Worm (Caenorhabditis elegans) whole organism, young adult: ENCODE results near the gene W04E12.4.

Experiments used
- B0035.1 ChIP-seq: sonication (generic microtip); optimal IDR thresholded peaks from 2 replicates; lab custom pipeline; 2016; ENCODE audit warnings: missing genetic modification characterization, mild to moderate bottlenecking, missing compliant biosample characterization, missing genotype, missing genetic modification reagents
- C06A6.2 ChIP-seq: fragments of 200-800 bp; sonication (Bioruptor generic); conservative IDR thresholded peaks from 2 replicates; pipeline ENCODE4 v1.3.6; 2022; ENCODE audit warnings: missing genetic modification characterization, missing compliant biosample characterization
- D2030.7 ChIP-seq: fragments of 200-800 bp; sonication (Bioruptor generic); IDR thresholded peaks from 2 replicates; pipeline ENCODE4 v1.3.6; 2022; ENCODE audit warnings: missing genetic modification reagents, missing genetic modification characterization, missing compliant biosample characterization
- F37B4.10 ChIP-seq: fragments of 200-800 bp; sonication (Bioruptor generic); IDR thresholded peaks from 2 replicates; pipeline ENCODE4 v1.3.6; 2022; ENCODE audit warnings: missing genetic modification characterization, missing compliant biosample characterization
- T26A5.8 ChIP-seq: sonication (generic microtip); optimal IDR thresholded peaks from 2 replicates; lab custom pipeline; 2016; ENCODE audit warnings: missing genetic modification characterization, missing compliant biosample characterization
- Y53F4B.3 ChIP-seq: fragments of 200-800 bp; sonication (Bioruptor generic); IDR thresholded peaks from 2 replicates; pipeline ENCODE4 v1.3.6; 2022; ENCODE audit warnings: missing genetic modification reagents, missing genetic modification characterization, missing compliant biosample characterization
- Y79H2A.3 ChIP-seq: fragments of 200-800 bp; sonication (Bioruptor generic); conservative IDR thresholded peaks from 2 replicates; pipeline ENCODE4 v1.3.6; 2022; ENCODE audit warnings: missing genetic modification reagents, missing genetic modification characterization, missing compliant biosample characterization
- Y95B8A.8 ChIP-seq: fragments of 200-800 bp; sonication (Bioruptor generic); IDR thresholded peaks from 2 replicates; pipeline ENCODE4 v1.3.6; 2022; ENCODE audit warnings: missing genetic modification reagents, missing genetic modification characterization, missing compliant biosample characterization
- ZK185.1 ChIP-seq: sonication (generic microtip); optimal IDR thresholded peaks from 2 replicates; lab custom pipeline; 2016; ENCODE audit warnings: mild to moderate bottlenecking, missing genetic modification characterization, missing compliant biosample characterization; ENCODE audit not compliant: poor library complexity, severe bottlenecking
- akir-1 ChIP-seq: fragments of 200-800 bp; sonication (Bioruptor generic); optimal IDR thresholded peaks from 2 replicates; lab custom pipeline; 2018; ENCODE audit warnings: mild to moderate bottlenecking, missing genetic modification characterization, moderate library complexity, missing compliant biosample characterization
- ama-1 ChIP-seq, 3 experiments: fragments of 150-350 bp in 1 of 3; sonication (generic microtip) in 2 of 3; optimal IDR thresholded peaks; 2 replicates each; lab custom pipeline; 2014 to 2018; ENCODE audit warnings: missing biosample characterization in 2 of 3, missing genetic modification characterization in 2 of 3, missing genetic modification reagents in 2 of 3
- atf-7 ChIP-seq: sonication (generic microtip); optimal IDR thresholded peaks from 2 replicates; lab custom pipeline; 2017; ENCODE audit warnings: mild to moderate bottlenecking, missing genetic modification characterization, missing compliant biosample characterization
- ccch-3 ChIP-seq: fragments of 200-800 bp; sonication (Bioruptor generic); optimal IDR thresholded peaks from 2 replicates; lab custom pipeline; 2018; ENCODE audit warnings: mild to moderate bottlenecking, missing genetic modification characterization, missing compliant biosample characterization
- cebp-1 ChIP-seq, 2 experiments: fragments of 200-800 bp in 1 of 2; sonication (Bioruptor generic) in 1 of 2; sonication (generic microtip) in 1 of 2; IDR thresholded peaks in 1 of 2; optimal IDR thresholded peaks in 1 of 2; 2 replicates each; pipeline versions ENCODE4 v1.3.6 to Lab custom; 2017 to 2022; ENCODE audit warnings: missing compliant biosample characterization in 2 of 2, missing genetic modification characterization in 2 of 2, mild to moderate bottlenecking in 1 of 2, missing genetic modification reagents in 1 of 2, moderate library complexity in 1 of 2
- ceh-27 ChIP-seq: fragments of 200-800 bp; sonication (Bioruptor generic); optimal IDR thresholded peaks from 2 replicates; lab custom pipeline; 2018; ENCODE audit warnings: mild to moderate bottlenecking, missing genetic modification characterization, moderate library complexity, missing compliant biosample characterization
- ceh-40 ChIP-seq: fragments of 200-800 bp; sonication (Bioruptor generic); IDR thresholded peaks from 2 replicates; pipeline ENCODE4 v1.3.6; 2022; ENCODE audit warnings: missing genetic modification characterization, missing compliant biosample characterization
- die-1 ChIP-seq: sonication (generic microtip); optimal IDR thresholded peaks from 2 replicates; lab custom pipeline; 2016; ENCODE audit warnings: missing genotype, mild to moderate bottlenecking, missing genetic modification characterization, missing compliant biosample characterization
- dox-1 ChIP-seq: fragments of 200-800 bp; sonication (Bioruptor generic); IDR thresholded peaks from 2 replicates; pipeline ENCODE4 v1.3.6; 2022; ENCODE audit warnings: missing genetic modification reagents, missing genetic modification characterization, missing compliant biosample characterization
- egl-18 ChIP-seq: fragments of 200-800 bp; sonication (Bioruptor generic); IDR thresholded peaks from 2 replicates; pipeline ENCODE4 v1.3.6; 2022; ENCODE audit warnings: missing genetic modification reagents, missing genetic modification characterization, missing compliant biosample characterization
- egl-44 ChIP-seq: fragments of 200-800 bp; sonication (Bioruptor generic); IDR thresholded peaks from 2 replicates; pipeline ENCODE4 v1.3.6; 2022; ENCODE audit warnings: missing genetic modification reagents, missing genetic modification characterization, missing compliant biosample characterization
- egrh-3 ChIP-seq: fragments of 200-800 bp; sonication (Bioruptor generic); IDR thresholded peaks from 2 replicates; pipeline ENCODE4 v1.3.6; 2022; ENCODE audit warnings: missing genetic modification reagents, missing genetic modification characterization, missing compliant biosample characterization
- ets-4 ChIP-seq: fragments of 200-800 bp; sonication (Bioruptor generic); optimal IDR thresholded peaks from 2 replicates; lab custom pipeline; 2018; ENCODE audit warnings: mild to moderate bottlenecking, missing genetic modification characterization, missing compliant biosample characterization
- hmg-20 ChIP-seq: fragments of 200-800 bp; sonication (Bioruptor generic); IDR thresholded peaks from 2 replicates; pipeline ENCODE4 v1.3.6; 2022; ENCODE audit warnings: missing genetic modification reagents, missing genetic modification characterization, missing compliant biosample characterization
- hrde-1 ChIP-seq: sonication (generic microtip); optimal IDR thresholded peaks from 2 replicates; lab custom pipeline; 2016; ENCODE audit warnings: missing genetic modification characterization, mild to moderate bottlenecking, missing compliant biosample characterization, moderate library complexity, missing genotype, missing genetic modification reagents, borderline replicate concordance
- hsf-1 ChIP-seq: fragments of 200-800 bp; sonication (Bioruptor generic); IDR thresholded peaks from 2 replicates; pipeline ENCODE4 v1.3.6; 2022; ENCODE audit warnings: missing genetic modification reagents, missing genetic modification characterization, missing compliant biosample characterization
- lin-35 ChIP-seq, 3 experiments: fragments of 150-350 bp in 2 of 3; sonication (generic microtip) in 1 of 3; optimal IDR thresholded peaks; 2 replicates each; lab custom pipeline; 2014 to 2018; ENCODE audit warnings: missing biosample characterization in 3 of 3, missing genetic modification characterization in 3 of 3, missing genetic modification reagents in 3 of 3
- lsl-1 ChIP-seq: fragments of 200-800 bp; sonication (Bioruptor generic); optimal IDR thresholded peaks from 2 replicates; lab custom pipeline; 2018; ENCODE audit warnings: mild to moderate bottlenecking, missing genetic modification characterization, moderate library complexity, missing compliant biosample characterization
- madf-10 ChIP-seq: sonication (generic microtip); optimal IDR thresholded peaks from 2 replicates; lab custom pipeline; 2016; ENCODE audit warnings: mild to moderate bottlenecking, missing genetic modification characterization, missing compliant biosample characterization
- madf-6 ChIP-seq: fragments of 200-800 bp; sonication (Bioruptor generic); IDR thresholded peaks from 2 replicates; pipeline ENCODE4 v1.3.6; 2022; ENCODE audit warnings: missing genetic modification reagents, missing genetic modification characterization, missing compliant biosample characterization
- madf-8 ChIP-seq: fragments of 200-800 bp; sonication (Bioruptor generic); conservative IDR thresholded peaks from 2 replicates; pipeline ENCODE4 v1.3.6; 2022; ENCODE audit warnings: missing genetic modification reagents, missing genetic modification characterization, missing compliant biosample characterization
- nfya-1 ChIP-seq: sonication (generic microtip); optimal IDR thresholded peaks from 2 replicates; lab custom pipeline; 2017; ENCODE audit warnings: antibody characterized with exemption, missing compliant biosample characterization, missing genetic modification characterization, borderline replicate concordance; ENCODE audit not compliant: insufficient read depth
- nfyb-1 ChIP-seq: fragments of 200-800 bp; sonication (Bioruptor generic); IDR thresholded peaks from 2 replicates; pipeline ENCODE4 v1.3.6; 2022; ENCODE audit warnings: missing genetic modification reagents, missing genetic modification characterization, missing compliant biosample characterization
- nhr-120 ChIP-seq: fragments of 200-800 bp; sonication (Bioruptor generic); IDR thresholded peaks from 2 replicates; pipeline ENCODE4 v1.3.6; 2022; ENCODE audit warnings: missing genetic modification characterization, missing compliant biosample characterization
- nhr-90 ChIP-seq: sonication (generic microtip); optimal IDR thresholded peaks from 2 replicates; lab custom pipeline; 2016; ENCODE audit warnings: missing genotype, mild to moderate bottlenecking, missing genetic modification characterization, missing compliant biosample characterization
- rec-8 ChIP-seq, 2 experiments: sonication (generic microtip); optimal IDR thresholded peaks; 2 replicates each; lab custom pipeline; 2016; ENCODE audit warnings: mild to moderate bottlenecking in 2 of 2, missing genetic modification characterization in 2 of 2, missing genetic modification reagents in 2 of 2, missing genotype in 2 of 2, missing biosample characterization in 1 of 2, missing compliant biosample characterization in 1 of 2, moderate library complexity in 1 of 2
- rpc-1 ChIP-seq, 2 experiments: fragments of 150-350 bp in 1 of 2; sonication (generic microtip) in 1 of 2; optimal IDR thresholded peaks; 2 replicates each; lab custom pipeline; 2014 to 2018; ENCODE audit warnings: missing biosample characterization in 1 of 2, missing genetic modification characterization in 1 of 2, missing genetic modification reagents in 1 of 2, missing genotype in 1 of 2
- sdz-38 ChIP-seq: sonication (generic microtip); optimal IDR thresholded peaks from 2 replicates; lab custom pipeline; 2016; ENCODE audit warnings: missing genotype, missing genetic modification characterization, missing compliant biosample characterization
- snpc-1.1 ChIP-seq: sonication (generic microtip); optimal IDR thresholded peaks from 2 replicates; lab custom pipeline; 2017; ENCODE audit warnings: missing genetic modification characterization, mild to moderate bottlenecking, missing compliant biosample characterization, antibody characterized with exemption, moderate library complexity, missing genotype, missing genetic modification reagents; ENCODE audit not compliant: insufficient read depth
- snpc-1.3 ChIP-seq: sonication (generic microtip); optimal IDR thresholded peaks from 2 replicates; lab custom pipeline; 2017; ENCODE audit warnings: missing genetic modification characterization, mild to moderate bottlenecking, missing compliant biosample characterization, antibody characterized with exemption, moderate library complexity, missing genotype, missing genetic modification reagents; ENCODE audit not compliant: insufficient read depth
- tbp1 ChIP-seq: fragments of 200-800 bp; sonication (Bioruptor generic); optimal IDR thresholded peaks from 2 replicates; lab custom pipeline; 2018; ENCODE audit warnings: mild to moderate bottlenecking, missing genetic modification characterization, missing compliant biosample characterization
- tlf-1 ChIP-seq: fragments of 200-800 bp; sonication (Bioruptor generic); optimal IDR thresholded peaks from 2 replicates; lab custom pipeline; 2018; ENCODE audit warnings: mild to moderate bottlenecking, missing genetic modification characterization, missing compliant biosample characterization
- unc-130 ChIP-seq: sonication (generic microtip); optimal IDR thresholded peaks from 2 replicates; lab custom pipeline; 2016; ENCODE audit warnings: missing genetic modification reagents, missing genetic modification characterization, missing compliant biosample characterization
- xnd-1 ChIP-seq: sonication (generic microtip); optimal IDR thresholded peaks from 2 replicates; lab custom pipeline; 2016; ENCODE audit warnings: missing genotype, missing genetic modification reagents, missing genetic modification characterization, missing compliant biosample characterization
- ztf-22 ChIP-seq: fragments of 200-800 bp; sonication (Bioruptor generic); optimal IDR thresholded peaks from 2 replicates; lab custom pipeline; 2018; ENCODE audit warnings: mild to moderate bottlenecking, missing genetic modification characterization, moderate library complexity, missing compliant biosample characterization
- ztf-25 ChIP-seq: fragments of 200-800 bp; sonication (Bioruptor generic); IDR thresholded peaks from 2 replicates; pipeline ENCODE4 v1.3.6; 2022; ENCODE audit warnings: missing genetic modification reagents, missing genetic modification characterization, missing compliant biosample characterization
- ztf-28 ChIP-seq: fragments of 200-800 bp; sonication (Bioruptor generic); IDR thresholded peaks from 2 replicates; pipeline ENCODE4 v1.3.6; 2022; ENCODE audit warnings: missing genetic modification reagents, missing genetic modification characterization, missing compliant biosample characterization

Gene W04E12.4

DNA sequence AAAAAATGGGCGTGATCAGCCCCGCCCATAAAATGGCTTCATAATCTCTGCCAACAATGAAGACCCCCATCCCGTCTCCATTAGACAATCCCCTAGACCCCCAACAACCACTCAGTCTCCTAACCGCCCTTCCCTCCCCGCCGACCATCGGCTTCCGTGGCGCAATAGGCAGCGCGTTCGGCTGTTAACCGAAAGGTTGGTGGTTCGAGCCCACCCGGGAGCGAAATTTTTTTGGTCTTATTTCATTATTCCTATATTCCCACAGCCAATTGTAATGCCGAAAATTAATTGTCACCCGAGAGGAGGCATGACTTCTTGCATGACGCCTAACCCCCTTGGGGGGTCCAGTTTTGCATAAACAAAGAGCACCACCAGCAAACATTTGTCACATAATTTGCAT lies 20.5 kb upstream of the W04E12.4 start (continued):
- TF ChIP-seq madf-8 (GFP tag; lab: Robert Waterston, UW) (no peak), B0035.1 (tag; lab: Kevin White, UChicago) (no peak), lsl-1 (GFP tag; lab: Kevin White, UChicago) (peak; percentile 3), hrde-1 (tag; lab: Kevin White, UChicago) (no peak), nhr-90 (tag; lab: Kevin White, UChicago) (peak; percentile 4), tlf-1 (GFP tag; lab: Kevin White, UChicago) (no peak), nfya-1 (tag; lab: Kevin White, UChicago) (no peak), ets-4 (GFP tag; lab: Kevin White, UChicago) (no peak), Y79H2A.3 (GFP tag; lab: Robert Waterston, UW) (no peak), hsf-1 (GFP tag; lab: Robert Waterston, UW) (no peak), ztf-28 (GFP tag; lab: Robert Waterston, UW) (peak; percentile 71; the same call in 1 of the 2 replicates), Y95B8A.8 (GFP tag; lab: Robert Waterston, UW) (0 out of 2 replicates have a peak, but pooled peaks have one; percentile 25), snpc-1.3 (tag; lab: Kevin White, UChicago) (no peak), die-1 (tag; lab: Kevin White, UChicago) (peak; percentile 23), dox-1 (peak; percentile 63; the same call in 1 of the 2 replicates), Y53F4B.3 (GFP tag; lab: Robert Waterston, UW) (no peak), egl-44 (peak; percentile 27; the same call in 1 of the 2 replicates), F37B4.10 (GFP tag; lab: Robert Waterston, UW) (no peak), ceh-40 (GFP tag; lab: Robert Waterston, UW) (no peak), ztf-22 (GFP tag; lab: Kevin White, UChicago) (no peak), rpc-1 (optimal IDR thresholded peaks at IDR 0.05; lab: Kevin White, UChicago) (peak; percentile 53), rpc-1 (tag; optimal IDR thresholded peaks at IDR 0.05; lab: Kevin White, UChicago) (peak; percentile 71), sdz-38 (tag; lab: Kevin White, UChicago) (no peak), hmg-20 (GFP tag; lab: Robert Waterston, UW) (0 out of 2 replicates have a peak, but pooled peaks have one; percentile 43), xnd-1 (no peak), madf-6 (GFP tag; lab: Robert Waterston, UW) (no peak), ztf-25 (GFP tag; lab: Robert Waterston, UW) (0 out of 2 replicates have a peak, but pooled peaks have one; percentile 53), unc-130 (GFP tag; lab: Kevin White, UChicago) (no peak), ama-1 (optimal IDR thresholded peaks at IDR 0.05; lab: Kevin White, UChicago) (no peak), ama-1 (GFP tag; optimal IDR thresholded peaks at IDR 0.05; lab: Kevin White, UChicago) (no peak), atf-7 (tag; lab: Kevin White, UChicago) (no peak), lin-35 (GFP tag; optimal IDR thresholded peaks at IDR 0.05; lab: Kevin White, UChicago) (no peak), cebp-1 (GFP tag; IDR thresholded peaks at IDR 0.05; lab: Robert Waterston, UW) (no peak), cebp-1 (tag; optimal IDR thresholded peaks at IDR 0.05; lab: Kevin White, UChicago) (no peak), akir-1 (GFP tag; lab: Kevin White, UChicago) (no peak), tbp1 (peak; percentile 95), egrh-3 (GFP tag; lab: Robert Waterston, UW) (peak; percentile 39; the same call in 1 of the 2 replicates), ZK185.1 (tag; lab: Kevin White, UChicago) (no peak), rec-8 (tag; optimal IDR thresholded peaks at IDR 0.05; lab: Kevin White, UChicago) (peak; percentile 5 to 14), C06A6.2 (GFP tag; lab: Robert Waterston, UW) (no peak), snpc-1.1 (tag; lab: Kevin White, UChicago) (no peak), madf-10 (tag; lab: Kevin White, UChicago) (peak; percentile 14), ceh-27 (GFP tag; lab: Kevin White, UChicago) (peak; percentile 32), ccch-3 (GFP tag; lab: Kevin White, UChicago) (no peak), nfyb-1 (GFP tag; lab: Robert Waterston, UW) (peak; percentile 29; the same call in 1 of the 2 replicates), egl-18 (GFP tag; lab: Robert Waterston, UW) (no peak), nhr-120 (GFP tag; lab: Robert Waterston, UW) (no peak), T26A5.8 (tag; lab: Kevin White, UChicago) (no peak), D2030.7 (peak; percentile 61)
